Fruit fly (Drosophila melanogaster): ENCODE results near the gene PSMG1.

PSMG1 gene

DNA sequence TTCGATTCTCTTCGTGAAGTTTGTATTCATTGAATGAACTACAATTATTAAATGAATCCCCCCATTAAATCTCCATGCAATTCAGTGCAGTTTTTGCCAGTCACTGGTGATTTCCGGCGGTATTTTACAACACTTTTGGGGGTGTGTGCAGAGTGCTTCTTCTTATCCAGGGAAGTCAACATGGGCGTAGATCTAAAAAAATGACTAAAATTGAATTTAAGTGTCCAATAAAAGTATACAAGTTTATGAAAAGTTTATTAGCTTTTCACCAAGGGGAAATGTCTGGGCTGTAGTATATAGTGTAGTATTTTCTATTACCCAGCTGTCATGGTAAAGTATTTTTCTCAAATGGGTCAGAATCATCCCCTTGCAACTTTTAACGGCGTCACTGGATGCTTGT lies 2.6 kb downstream of the PSMG1 start, which contains the start of gene Hpf1 (continued):
- TF ChIP-seq ems (GFP tag; optimal IDR thresholded peaks at IDR 0.05), result peak; percentile 99
- TF ChIP-seq trem (tag; optimal IDR thresholded peaks at IDR 0.05), result peak; percentile 94
- TF ChIP-seq CG8478 (optimal IDR thresholded peaks at IDR 0.05), result no peak
- TF ChIP-seq E2f2 (GFP tag; IDR thresholded peaks at IDR 0.05), result peak; percentile 86
- TF ChIP-seq chif (GFP tag; optimal IDR thresholded peaks at IDR 0.05), result peak; percentile 98
- TF ChIP-seq CG8290 (GFP tag; optimal IDR thresholded peaks at IDR 0.05), result peak; percentile 92
- peak; percentile 82 to 98 for TF ChIP-seq CG8290 (tag; optimal IDR thresholded peaks at IDR 0.05)
- TF ChIP-seq schlank (tag; optimal IDR thresholded peaks at IDR 0.05), result peak; percentile 98
- peak; percentile 97 for TF ChIP-seq oc (tag; optimal IDR thresholded peaks at IDR 0.05)
- peak; percentile 98 for TF ChIP-seq BtbVII (GFP tag; optimal IDR thresholded peaks at IDR 0.05)
- peak; percentile 98 for TF ChIP-seq Aef1 (GFP tag; IDR thresholded peaks at IDR 0.05)
- peak; percentile 94 for TF ChIP-seq CG1529 (GFP tag; optimal IDR thresholded peaks at IDR 0.05)
- peak; percentile 88 for TF ChIP-seq CG14965 (GFP tag; optimal IDR thresholded peaks at IDR 0.05; ENCODE audit: borderline replicate concordance)
- peak; percentile 93 for TF ChIP-seq ewg (GFP tag; optimal IDR thresholded peaks at IDR 0.05)
- peak; percentile 99 for TF ChIP-seq CG7786 (GFP tag; optimal IDR thresholded peaks at IDR 0.05)
- peak; percentile 96 for TF ChIP-seq ab (GFP tag; optimal IDR thresholded peaks at IDR 0.05)
- peak; percentile 99 for TF ChIP-seq CG2120 (GFP tag; optimal IDR thresholded peaks at IDR 0.05)
- peak; percentile 98 for TF ChIP-seq CG13775 (GFP tag; optimal IDR thresholded peaks at IDR 0.05)
- TF ChIP-seq CG17328 (GFP tag; IDR thresholded peaks at IDR 0.05), result peak; percentile 96
- TF ChIP-seq CG3726 (GFP tag; IDR thresholded peaks at IDR 0.05), result peak; percentile 96
- TF ChIP-seq CG10209 (GFP tag; optimal IDR thresholded peaks at IDR 0.05), result peak; percentile 98
- no peak for TF ChIP-seq lov (optimal IDR thresholded peaks at IDR 0.05)
- peak; percentile 92 for TF ChIP-seq lov (GFP tag; IDR thresholded peaks at IDR 0.05)
- no peak for TF ChIP-seq CG16813 (GFP tag; IDR thresholded peaks at IDR 0.05; ENCODE audit: partially characterized antibody)
- TF ChIP-seq dmrt99B (tag; optimal IDR thresholded peaks at IDR 0.05), result peak; percentile 98
- TF ChIP-seq CG11456 (GFP tag; IDR thresholded peaks at IDR 0.05), result peak; percentile 98
- peak; percentile 98 for TF ChIP-seq Six4 (GFP tag; optimal IDR thresholded peaks at IDR 0.05)
- peak; percentile 98 for TF ChIP-seq CrebB (tag; optimal IDR thresholded peaks at IDR 0.05)
- peak; percentile 97 for TF ChIP-seq CG9215 (GFP tag; IDR thresholded peaks at IDR 0.05)
- TF ChIP-seq cg (GFP tag; optimal IDR thresholded peaks at IDR 0.05), result no peak
- TF ChIP-seq fd3F (GFP tag; optimal IDR thresholded peaks at IDR 0.05), result peak; percentile 99
- peak; percentile 98 for TF ChIP-seq Max (GFP tag; optimal IDR thresholded peaks at IDR 0.05)
- TF ChIP-seq bigmax (GFP tag; optimal IDR thresholded peaks at IDR 0.05), result peak; percentile 73
- peak; percentile 97 for TF ChIP-seq CG32767 (GFP tag; IDR thresholded peaks at IDR 0.05)
- peak; percentile 99 for TF ChIP-seq dysf (GFP tag; IDR thresholded peaks at IDR 0.05)
- TF ChIP-seq CG17912 (GFP tag; optimal IDR thresholded peaks at IDR 0.05), result peak; percentile 86
- TF ChIP-seq al (GFP tag; IDR thresholded peaks at IDR 0.05), result peak; percentile 98
- peak; percentile 93 for TF ChIP-seq CG6683 (GFP tag; optimal IDR thresholded peaks at IDR 0.05)
- peak; percentile 94 for TF ChIP-seq Ets97D (GFP tag; optimal IDR thresholded peaks at IDR 0.05)
- peak; percentile 96 for TF ChIP-seq Sox100B (GFP tag; optimal IDR thresholded peaks at IDR 0.05)
- peak; percentile 42; the same call in 1 of the 2 replicates for TF ChIP-seq CG13287 (GFP tag; IDR thresholded peaks at IDR 0.05; ENCODE audit: partially characterized antibody)
- peak; percentile 97 for TF ChIP-seq NK7.1 (GFP tag; optimal IDR thresholded peaks at IDR 0.05)
- TF ChIP-seq pita (GFP tag; optimal IDR thresholded peaks at IDR 0.05), result no peak
- peak; percentile 94 for TF ChIP-seq CG4328 (GFP tag; optimal IDR thresholded peaks at IDR 0.05)
- peak; percentile 99 for TF ChIP-seq lilli (GFP tag; optimal IDR thresholded peaks at IDR 0.05)
- TF ChIP-seq kay (GFP tag; optimal IDR thresholded peaks at IDR 0.05), result peak; percentile 96
- peak; percentile 95 for TF ChIP-seq chm (GFP tag; IDR thresholded peaks at IDR 0.05)
- TF ChIP-seq cad (GFP tag; optimal IDR thresholded peaks at IDR 0.05), result no peak
- peak; percentile 98 for TF ChIP-seq Atf3 (GFP tag; optimal IDR thresholded peaks at IDR 0.05)
- TF ChIP-seq tll (GFP tag; optimal IDR thresholded peaks at IDR 0.05), result peak; percentile 24 to 91
- peak; percentile 98 for TF ChIP-seq NC2β (GFP tag; optimal IDR thresholded peaks at IDR 0.05)
- TF ChIP-seq emc (GFP tag; optimal IDR thresholded peaks at IDR 0.05), result peak; percentile 97

All from whole organism, embryonic.